Worm (Caenorhabditis elegans) whole organism, midembryonic: Measurements from ENCODE around the gene spt-4.

ENCODE experiments used
- T22C8.4 ChIP-seq: fragments of 200-800 bp; sonication (Bioruptor generic); IDR thresholded peaks from 2 replicates; pipeline ENCODE4 v1.3.6; 2022; ENCODE audit warnings: missing genetic modification characterization, missing compliant biosample characterization
- cog-1 ChIP-seq: sonication (generic microtip); optimal IDR thresholded peaks from 2 replicates; lab custom pipeline; 2016; ENCODE audit warnings: missing genetic modification characterization, missing compliant biosample characterization
- flt-1 ChIP-seq: fragments of 200-800 bp; sonication (Bioruptor generic); IDR thresholded peaks from 2 replicates; pipeline ENCODE4 v1.3.6; 2022; ENCODE audit warnings: missing genetic modification characterization, missing compliant biosample characterization
- med-1 ChIP-seq: sonication (generic microtip); optimal IDR thresholded peaks from 2 replicates; lab custom pipeline; 2017; ENCODE audit warnings: missing genetic modification characterization, mild to moderate bottlenecking, missing compliant biosample characterization, antibody characterized with exemption, missing genetic modification reagents; ENCODE audit not compliant: insufficient read depth
- ref-1 ChIP-seq: fragments of 200-800 bp; sonication (Bioruptor generic); conservative IDR thresholded peaks from 2 replicates; pipeline ENCODE4 v1.3.6; 2022; ENCODE audit warnings: missing genetic modification reagents, missing genetic modification characterization, missing compliant biosample characterization
- tab-1 ChIP-seq: fragments of 200-800 bp; sonication (Bioruptor generic); IDR thresholded peaks from 2 replicates; pipeline ENCODE4 v1.3.6; 2022; ENCODE audit warnings: missing genetic modification characterization, missing compliant biosample characterization

DNA sequence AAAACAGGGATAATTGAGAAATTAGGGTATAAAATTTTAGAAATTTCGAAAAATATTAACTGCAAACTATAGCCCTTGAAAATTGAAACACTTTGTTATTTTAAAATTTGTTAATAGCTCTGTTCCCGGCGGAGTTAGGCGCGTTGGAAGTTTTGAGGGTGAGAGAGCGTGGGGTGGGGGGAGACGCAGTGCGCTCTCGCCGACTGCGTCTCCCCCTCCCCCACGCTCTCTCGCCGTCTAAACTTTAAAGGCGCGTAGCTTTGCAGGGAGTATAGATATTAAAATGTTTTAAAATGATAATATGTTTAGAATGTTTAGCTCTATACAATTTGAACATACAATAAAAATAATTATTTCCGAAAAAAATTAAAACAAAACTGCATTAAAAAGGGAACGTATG is 36.3 kb downstream of the spt-4 start:
- TF ChIP-seq ref-1 (GFP tag; lab: Robert Waterston, UW) (no peak), flt-1 (GFP tag; lab: Robert Waterston, UW) (no peak), cog-1 (tag; lab: Kevin White, UChicago) (no peak), T22C8.4 (GFP tag; lab: Robert Waterston, UW) (no peak), tab-1 (GFP tag; lab: Robert Waterston, UW) (no peak), med-1 (GFP tag; lab: Kevin White, UChicago) (no peak)
